Worm (Caenorhabditis elegans): ENCODE measurements around the gene set-4.

set-4 gene

ce11 chrII:6347341-6348118 is 16.4 kb upstream of the set-4 start, which contains the start of gene lgg-1:
lgg-1 (minus strand) TSS chrII:6347719.
- no peak for TF ChIP-seq nhr-12 (tag; optimal IDR thresholded peaks at IDR 0.05)
- TF ChIP-seq ceh-88 (GFP tag; IDR thresholded peaks at IDR 0.05) = no peak
- peak; percentile 25 for TF ChIP-seq nhr-90 (tag; optimal IDR thresholded peaks at IDR 0.05; ENCODE audit: poor library complexity)
- no peak for TF ChIP-seq nhr-77 (tag; optimal IDR thresholded peaks at IDR 0.05)
- TF ChIP-seq unc-98 (GFP tag; IDR thresholded peaks at IDR 0.05) = no peak
- no peak for TF ChIP-seq C04F5.9 (tag; optimal IDR thresholded peaks at IDR 0.05)
- TF ChIP-seq pqm-1 (tag; optimal IDR thresholded peaks at IDR 0.05) = no peak
- no peak for TF ChIP-seq pag-3 (tag; optimal IDR thresholded peaks at IDR 0.05; ENCODE audit: borderline replicate concordance, insufficient read depth)
- no peak for TF ChIP-seq aha-1 (tag; optimal IDR thresholded peaks at IDR 0.05)
- no peak for TF ChIP-seq hlh-17 (GFP tag; optimal IDR thresholded peaks at IDR 0.05; ENCODE audit: borderline replicate concordance)
- TF ChIP-seq nhr-19 (GFP tag; conservative IDR thresholded peaks at IDR 0.05) = peak; percentile 45
- TF ChIP-seq ets-5 (GFP tag; IDR thresholded peaks at IDR 0.05) = no peak
- peak; percentile 56 for TF ChIP-seq unc-86 (tag; optimal IDR thresholded peaks at IDR 0.05)
- no peak for TF ChIP-seq unc-130 (tag; optimal IDR thresholded peaks at IDR 0.05)
- TF ChIP-seq F16B12.6 (tag; optimal IDR thresholded peaks at IDR 0.05) = peak; percentile 20
- TF ChIP-seq egl-13 (tag; optimal IDR thresholded peaks at IDR 0.05) = peak; percentile 47
- peak; percentile 67 for TF ChIP-seq jun-1 (tag; optimal IDR thresholded peaks at IDR 0.05)
- peak; percentile 58 for TF ChIP-seq rnt-1 (tag; optimal IDR thresholded peaks at IDR 0.05)
- peak; percentile 49 for TF ChIP-seq isw-1 (GFP tag; IDR thresholded peaks at IDR 0.05)
- TF ChIP-seq blmp-1 (tag; optimal IDR thresholded peaks at IDR 0.05) = peak; percentile 76
- TF ChIP-seq fkh-10 (GFP tag; optimal IDR thresholded peaks at IDR 0.05) = peak; percentile 23
- no peak for TF ChIP-seq sptf-1 (tag; optimal IDR thresholded peaks at IDR 0.05)
- TF ChIP-seq nhr-85 (tag) = peak; percentile 80
- peak; percentile 55 for TF ChIP-seq pax-3 (tag; optimal IDR thresholded peaks at IDR 0.05)
- TF ChIP-seq nhr-237 (tag; optimal IDR thresholded peaks at IDR 0.05) = no peak
- TF ChIP-seq Y116A8C.19 (tag; optimal IDR thresholded peaks at IDR 0.05; ENCODE audit: borderline replicate concordance) = no peak
- peak; percentile 62 for TF ChIP-seq nhr-47 (tag; optimal IDR thresholded peaks at IDR 0.05)
- TF ChIP-seq nhr-28 (tag; optimal IDR thresholded peaks at IDR 0.05) = no peak
- TF ChIP-seq nhr-20 (tag; optimal IDR thresholded peaks at IDR 0.05) = peak; percentile 70
- peak; percentile 77 for TF ChIP-seq mep-1 (tag; optimal IDR thresholded peaks at IDR 0.05)
- TF ChIP-seq grh-1 (GFP tag; IDR thresholded peaks at IDR 0.05) = no peak
- TF ChIP-seq mab-9 (GFP tag; IDR thresholded peaks at IDR 0.05) = peak; percentile 40
- TF ChIP-seq mdl-1 (tag; optimal IDR thresholded peaks at IDR 0.05) = peak in 1 of 2 experiments; percentile 70
- TF ChIP-seq lin-39 (tag; optimal IDR thresholded peaks at IDR 0.05) = no peak
- TF ChIP-seq sup-37 (GFP tag; optimal IDR thresholded peaks at IDR 0.05) = peak; percentile 35
- TF ChIP-seq lin-14 (GFP tag; optimal IDR thresholded peaks at IDR 0.05) = peak; percentile 84
- no peak for TF ChIP-seq zag-1 (tag; optimal IDR thresholded peaks at IDR 0.05)
- peak; percentile 92 for TF ChIP-seq ama-1 (optimal IDR thresholded peaks at IDR 0.05)
- peak; percentile 25 for TF ChIP-seq tbx-2 (tag; optimal IDR thresholded peaks at IDR 0.05)
- peak; percentile 68 for TF ChIP-seq vab-15 (tag; optimal IDR thresholded peaks at IDR 0.05)
- no peak for TF ChIP-seq ces-1 (GFP tag; optimal IDR thresholded peaks at IDR 0.05)
- TF ChIP-seq dpl-1 (GFP tag; optimal IDR thresholded peaks at IDR 0.05) = peak in 2 of 3 experiments; percentile 15 to 20
- TF ChIP-seq dsc-1 (tag; optimal IDR thresholded peaks at IDR 0.05) = peak; percentile 3
- TF ChIP-seq hpl-2 (GFP tag; optimal IDR thresholded peaks at IDR 0.05) = no peak
- peak in 1 of 2 experiments; percentile 39 for TF ChIP-seq ztf-11 (tag; optimal IDR thresholded peaks at IDR 0.05)
- TF ChIP-seq unc-62 (GFP tag; optimal IDR thresholded peaks at IDR 0.05) = no peak
- peak; percentile 3 for TF ChIP-seq C16A3.4 (tag; optimal IDR thresholded peaks at IDR 0.05)
- no peak for TF ChIP-seq tlp-1 (tag; optimal IDR thresholded peaks at IDR 0.05)
- TF ChIP-seq efl-1 (optimal IDR thresholded peaks at IDR 0.05) = peak; percentile 56 to 58
- peak in 1 of 2 experiments; percentile 95 for TF ChIP-seq efl-1 (GFP tag; optimal IDR thresholded peaks at IDR 0.05 in 1 of 2)
- TF ChIP-seq lin-35 (GFP tag; optimal IDR thresholded peaks at IDR 0.05) = peak; percentile 49 to 53
- TF ChIP-seq fkh-4 (tag; optimal IDR thresholded peaks at IDR 0.05; ENCODE audit: borderline replicate concordance) = no peak
